Fruit fly (Drosophila melanogaster) whole organism, embryonic: Measurements from ENCODE around the gene Svil.

Source experiments
- Blimp-1 ChIP-seq: fragments of 200-800 bp; sonication (Bioruptor generic); optimal IDR thresholded peaks from 3 replicates; lab custom pipeline; 2018; ENCODE audit warnings: missing biosample characterization, missing genetic modification characterization, mild to moderate bottlenecking, moderate library complexity, missing genetic modification reagents
- CG11247 ChIP-seq: fragments of 200-800 bp; sonication (Bioruptor generic); IDR thresholded peaks from 2 replicates; pipeline ENCODE4 v1.3.6; 2022; ENCODE audit warnings: missing biosample characterization, missing genetic modification characterization
- CG11456 ChIP-seq: fragments of 200-800 bp; sonication (Bioruptor generic); IDR thresholded peaks from 3 replicates; pipeline ENCODE4 v1.3.6; 2022; ENCODE audit warnings: missing biosample characterization, missing genetic modification characterization
- CG11504 ChIP-seq: fragments of 200-800 bp; sonication (Bioruptor generic); optimal IDR thresholded peaks from 3 replicates; lab custom pipeline; 2019; ENCODE audit warnings: missing biosample characterization, mild to moderate bottlenecking, missing genetic modification characterization, moderate library complexity
- CG12744 ChIP-seq: fragments of 200-800 bp; sonication (Bioruptor generic); optimal IDR thresholded peaks from 2 replicates; lab custom pipeline; 2016; ENCODE audit warnings: missing biosample characterization, missing genetic modification characterization
- CG12769 ChIP-seq: fragments of 200-800 bp; sonication (Bioruptor generic); optimal IDR thresholded peaks from 2 replicates; lab custom pipeline; 2019; ENCODE audit warnings: missing biosample characterization, mild to moderate bottlenecking, missing genetic modification characterization, moderate library complexity
- CG13123 ChIP-seq: fragments of 200-800 bp; sonication (Bioruptor generic); optimal IDR thresholded peaks from 2 replicates; lab custom pipeline; 2016; ENCODE audit warnings: missing biosample characterization, missing genetic modification characterization
- CG13424 ChIP-seq: fragments of 200-800 bp; sonication (Bioruptor generic); optimal IDR thresholded peaks from 2 replicates; lab custom pipeline; 2019; ENCODE audit warnings: missing biosample characterization, mild to moderate bottlenecking, missing genetic modification characterization, moderate library complexity
- CG15269 ChIP-seq: fragments of 200-800 bp; sonication (Bioruptor generic); optimal IDR thresholded peaks from 2 replicates; lab custom pipeline; 2018; ENCODE audit warnings: missing biosample characterization, mild to moderate bottlenecking, missing genetic modification characterization, moderate library complexity
- CG16779 ChIP-seq: fragments of 200-800 bp; sonication (Bioruptor generic); IDR thresholded peaks from 2 replicates; pipeline ENCODE4 v1.3.6; 2022; ENCODE audit warnings: missing biosample characterization, missing genetic modification characterization
- CG18262 ChIP-seq: fragments of 200-800 bp; optimal IDR thresholded peaks from 3 replicates; lab custom pipeline; 2019; ENCODE audit warnings: missing biosample characterization, mild to moderate bottlenecking, missing genetic modification characterization, moderate library complexity
- CG2889 ChIP-seq: fragments of 200-800 bp; sonication (Bioruptor generic); IDR thresholded peaks from 3 replicates; pipeline ENCODE4 v1.3.6; 2022; ENCODE audit warnings: missing biosample characterization, missing genetic modification characterization
- CG32532 ChIP-seq: fragments of 200-800 bp; sonication (Bioruptor generic); IDR thresholded peaks from 2 replicates; pipeline ENCODE4 v1.3.6; 2022; ENCODE audit warnings: missing biosample characterization, missing genetic modification characterization
- CG32767 ChIP-seq: fragments of 200-800 bp; sonication (Bioruptor generic); IDR thresholded peaks from 2 replicates; pipeline ENCODE4 v1.3.6; 2022; ENCODE audit warnings: missing biosample characterization, missing genetic modification characterization
- CG5180 ChIP-seq: fragments of 200-800 bp; sonication (Bioruptor generic); optimal IDR thresholded peaks from 3 replicates; lab custom pipeline; 2017; ENCODE audit warnings: missing biosample characterization, missing genetic modification characterization, mild to moderate bottlenecking, moderate library complexity, missing genetic modification reagents
- CG8089 ChIP-seq: fragments of 200-800 bp; sonication (Bioruptor generic); optimal IDR thresholded peaks from 3 replicates; lab custom pipeline; 2016; ENCODE audit warnings: missing biosample characterization, missing genetic modification characterization
- CG8290 ChIP-seq, 3 experiments: fragments of 200-800 bp; sonication (Bioruptor generic); optimal IDR thresholded peaks; 2 replicates each; lab custom pipeline; 2016 to 2019; ENCODE audit warnings: missing biosample characterization in 3 of 3, missing genetic modification characterization in 3 of 3, mild to moderate bottlenecking in 2 of 3, moderate library complexity in 1 of 3
- Camta ChIP-seq: fragments of 200-800 bp; sonication (Bioruptor generic); optimal IDR thresholded peaks from 2 replicates; lab custom pipeline; 2016; ENCODE audit warnings: missing biosample characterization, missing genetic modification characterization
- Dek ChIP-seq: fragments of 200-800 bp; sonication (Bioruptor generic); optimal IDR thresholded peaks from 3 replicates; lab custom pipeline; 2019; ENCODE audit warnings: missing biosample characterization, mild to moderate bottlenecking, missing genetic modification characterization, moderate library complexity
- Dp ChIP-seq: fragments of 200-800 bp; sonication (Bioruptor generic); optimal IDR thresholded peaks from 2 replicates; lab custom pipeline; 2018; ENCODE audit warnings: missing biosample characterization, mild to moderate bottlenecking, missing genetic modification characterization, moderate library complexity
- Gsc ChIP-seq: fragments of 200-800 bp; sonication (Bioruptor generic); IDR thresholded peaks from 2 replicates; pipeline ENCODE4 v1.3.6; 2022; ENCODE audit warnings: missing biosample characterization, missing genetic modification characterization
- HLH4C ChIP-seq: fragments of 200-800 bp; sonication (Bioruptor generic); IDR thresholded peaks from 3 replicates; pipeline ENCODE4 v1.3.6; 2022; ENCODE audit warnings: missing biosample characterization, missing genetic modification characterization; ENCODE audit not compliant: partially characterized antibody
- HmgD ChIP-seq: fragments of 200-800 bp; sonication (Bioruptor generic); optimal IDR thresholded peaks from 3 replicates; lab custom pipeline; 2016; ENCODE audit warnings: missing biosample characterization, missing genetic modification characterization
- Jarid2 ChIP-seq: fragments of 200-800 bp; sonication (Bioruptor generic); optimal IDR thresholded peaks from 3 replicates; lab custom pipeline; 2017; ENCODE audit warnings: mild to moderate bottlenecking, missing biosample characterization, missing genetic modification reagents, missing genetic modification characterization
- Med ChIP-seq: fragments of 200-800 bp; sonication (Bioruptor generic); peaks from one replicate; lab custom pipeline; 2016; ENCODE audit warnings: missing biosample characterization, missing genetic modification characterization, mild to moderate bottlenecking, inconsistent platforms, moderate library complexity
- NFAT ChIP-seq: fragments of 200-800 bp; sonication (Bioruptor generic); IDR thresholded peaks from 2 replicates; pipeline ENCODE4 v1.3.6; 2022; ENCODE audit warnings: missing biosample characterization, missing genetic modification characterization
- Pdp1 ChIP-seq, 2 experiments: fragments of 200-800 bp; sonication (Bioruptor generic); optimal IDR thresholded peaks; 3 replicates each; lab custom pipeline; 2016; ENCODE audit warnings: missing biosample characterization in 2 of 2, missing genetic modification characterization in 2 of 2, mild to moderate bottlenecking in 1 of 2, moderate library complexity in 1 of 2
- Sry-β ChIP-seq: fragments of 200-800 bp; sonication (Bioruptor generic); optimal IDR thresholded peaks from 2 replicates; lab custom pipeline; 2018; ENCODE audit warnings: missing biosample characterization, mild to moderate bottlenecking, missing genetic modification characterization, moderate library complexity
- amos ChIP-seq: fragments of 200-800 bp; sonication (Bioruptor generic); IDR thresholded peaks from 2 replicates; pipeline ENCODE4 v1.3.6; 2022; ENCODE audit warnings: missing biosample characterization, missing genetic modification characterization; ENCODE audit not compliant: partially characterized antibody
- ara ChIP-seq: fragments of 200-800 bp; sonication (Bioruptor generic); IDR thresholded peaks from 2 replicates; pipeline ENCODE4 v1.3.6; 2022; ENCODE audit warnings: missing biosample characterization, missing genetic modification characterization
- chm ChIP-seq: fragments of 200-800 bp; sonication (Bioruptor generic); IDR thresholded peaks from 2 replicates; pipeline ENCODE4 v1.3.6; 2022; ENCODE audit warnings: missing biosample characterization, missing genetic modification characterization
- ems ChIP-seq: fragments of 200-800 bp; sonication (Bioruptor generic); optimal IDR thresholded peaks from 3 replicates; lab custom pipeline; 2016; ENCODE audit warnings: missing biosample characterization, missing genetic modification characterization
- gcm ChIP-seq: fragments of 200-800 bp; sonication (Bioruptor generic); optimal IDR thresholded peaks from 2 replicates; lab custom pipeline; 2019; ENCODE audit warnings: missing biosample characterization, mild to moderate bottlenecking, missing genetic modification characterization, moderate library complexity
- hbn ChIP-seq: fragments of 200-800 bp; sonication (Bioruptor generic); IDR thresholded peaks from 2 replicates; pipeline ENCODE4 v1.3.6; 2022; ENCODE audit warnings: missing biosample characterization, missing genetic modification characterization; ENCODE audit not compliant: partially characterized antibody
- luna ChIP-seq: fragments of 200-800 bp; sonication (Bioruptor generic); optimal IDR thresholded peaks from 2 replicates; lab custom pipeline; 2016; ENCODE audit warnings: missing biosample characterization, missing genetic modification characterization
- nau ChIP-seq: fragments of 200-800 bp; sonication (Bioruptor generic); optimal IDR thresholded peaks from 3 replicates; lab custom pipeline; 2017; ENCODE audit warnings: missing biosample characterization, mild to moderate bottlenecking, missing genetic modification characterization, missing genetic modification reagents
- oc ChIP-seq: fragments of 200-800 bp; sonication (Bioruptor generic); optimal IDR thresholded peaks from 2 replicates; lab custom pipeline; 2018; ENCODE audit warnings: missing biosample characterization, mild to moderate bottlenecking, missing genetic modification characterization, moderate library complexity
- peb ChIP-seq: fragments of 200-800 bp; sonication (Bioruptor generic); IDR thresholded peaks from 2 replicates; pipeline ENCODE4 v1.3.6; 2022; ENCODE audit warnings: missing biosample characterization, missing genetic modification characterization
- phol ChIP-seq: fragments of 200-800 bp; sonication (Bioruptor generic); optimal IDR thresholded peaks from 3 replicates; lab custom pipeline; 2018; ENCODE audit warnings: missing biosample characterization, mild to moderate bottlenecking, missing genetic modification characterization, moderate library complexity
- pros ChIP-seq: fragments of 200-800 bp; sonication (Bioruptor generic); optimal IDR thresholded peaks from 3 replicates; lab custom pipeline; 2019; ENCODE audit warnings: missing biosample characterization, mild to moderate bottlenecking, missing genetic modification characterization, moderate library complexity
- pzg ChIP-seq: fragments of 200-800 bp; sonication (Bioruptor generic); optimal IDR thresholded peaks from 3 replicates; lab custom pipeline; 2018; ENCODE audit warnings: missing biosample characterization, mild to moderate bottlenecking, missing genetic modification characterization, moderate library complexity
- sens-2 ChIP-seq: fragments of 200-800 bp; sonication (Bioruptor generic); IDR thresholded peaks from 2 replicates; pipeline ENCODE4 v1.3.6; 2022; ENCODE audit warnings: missing biosample characterization, missing genetic modification characterization
- seq ChIP-seq: fragments of 200-800 bp; sonication (Bioruptor generic); IDR thresholded peaks from 2 replicates; pipeline ENCODE4 v1.3.6; 2022; ENCODE audit warnings: missing biosample characterization, missing genetic modification characterization
- yki ChIP-seq: fragments of >200 bp; optimal IDR thresholded peaks from 3 replicates; lab custom pipeline; 2018
- z ChIP-seq: fragments of 200-800 bp; sonication (Bioruptor generic); IDR thresholded peaks from 3 replicates; pipeline ENCODE4 v1.3.6; 2022; ENCODE audit warnings: missing biosample characterization, missing genetic modification characterization
- zfh1 ChIP-seq: fragments of 200-800 bp; sonication (Bioruptor generic); IDR thresholded peaks from 3 replicates; pipeline ENCODE4 v1.3.6; 2022; ENCODE audit warnings: missing biosample characterization, missing genetic modification characterization
- zfh2 ChIP-seq: fragments of 200-800 bp; sonication (Bioruptor generic); optimal IDR thresholded peaks from 2 replicates; lab custom pipeline; 2016; ENCODE audit warnings: missing biosample characterization, missing genetic modification characterization

The Svil gene

dm6 chr3L:2373421-2374043 lies 3.9 kb upstream of the Svil start, which contains the start of the genes mRpL23 and CG9004 (continued):
- TF ChIP-seq CG15269 (tag; lab: Kevin White, UChicago) (peak; percentile 99), luna (GFP tag; lab: Kevin White, UChicago) (peak; percentile 97), pros (GFP tag; lab: Kevin White, UChicago) (peak; percentile 67), hbn (GFP tag; lab: Robert Waterston, UW) (peak; percentile 43; the same call in 1 of the 2 replicates), yki (lab: Kevin White, UChicago) (no peak), Blimp-1 (GFP tag; lab: Kevin White, UChicago) (peak; percentile 98), HmgD (GFP tag; lab: Kevin White, UChicago) (peak; percentile 93), pzg (GFP tag; lab: Kevin White, UChicago) (peak; percentile 76), CG12744 (GFP tag; lab: Kevin White, UChicago) (peak; percentile 98), Camta (GFP tag; lab: Kevin White, UChicago) (peak; percentile 99), CG11247 (peak; percentile 100), seq (peak; percentile 99), sens-2 (GFP tag; lab: Robert Waterston, UW) (peak; percentile 99), zfh2 (GFP tag; lab: Kevin White, UChicago) (peak; percentile 99), CG8290 (GFP tag; optimal IDR thresholded peaks at IDR 0.05; lab: Kevin White, UChicago) (peak; percentile 98), CG8290 (tag; optimal IDR thresholded peaks at IDR 0.05; lab: Kevin White, UChicago) (peak; percentile 96 to 99), gcm (peak; percentile 98), CG18262 (tag; lab: Kevin White, UChicago) (peak; percentile 98), CG11456 (GFP tag; lab: Robert Waterston, UW) (peak; percentile 100), CG2889 (GFP tag; lab: Robert Waterston, UW) (peak; percentile 100)

- TF ChIP-seq oc (tag; lab: Kevin White, UChicago), result no peak
- TF ChIP-seq Sry-β (GFP tag; lab: Kevin White, UChicago), result no peak
- 0 out of 3 replicates have a peak, but pooled peaks have one; percentile 28 for TF ChIP-seq HLH4C
- peak; percentile 47 for TF ChIP-seq CG5180 (GFP tag; lab: Kevin White, UChicago)
- 0 out of 2 replicates have a peak, but pooled peaks have one; percentile 10 for TF ChIP-seq CG32532
- TF ChIP-seq NFAT (GFP tag; lab: Robert Waterston, UW), result peak; percentile 35; the same call in 1 of the 2 replicates
- TF ChIP-seq CG12769, result peak; percentile 51
- no peak for TF ChIP-seq peb (GFP tag; lab: Robert Waterston, UW)
- TF ChIP-seq z (GFP tag; lab: Robert Waterston, UW), result peak; percentile 92
- 0 out of 2 replicates have a peak, but pooled peaks have one; percentile 22 for TF ChIP-seq CG16779 (GFP tag; lab: Robert Waterston, UW)
- 0 out of 2 replicates have a peak, but pooled peaks have one; percentile 5 for TF ChIP-seq amos (GFP tag; lab: Robert Waterston, UW)
- TF ChIP-seq Jarid2 (GFP tag; lab: Kevin White, UChicago), result peak; percentile 17
Observed at dm6 chr3L:2378549-2378948, 1.1 kb downstream of the Svil start.

- peak; percentile 86 for TF ChIP-seq CG11504 (tag; lab: Kevin White, UChicago)
- TF ChIP-seq CG13424 (tag; lab: Kevin White, UChicago), result no peak
- TF ChIP-seq Gsc (GFP tag; lab: Robert Waterston, UW), result no peak
- TF ChIP-seq zfh1, result no peak
- peak in 1 of 2 experiments; percentile 75 for TF ChIP-seq Pdp1 (GFP tag; optimal IDR thresholded peaks at IDR 0.05; lab: Kevin White, UChicago)
- peak; percentile 5 for TF ChIP-seq phol (tag; lab: Kevin White, UChicago)
- TF ChIP-seq nau (GFP tag; lab: Kevin White, UChicago), result peak; percentile 6
- TF ChIP-seq Dek, result no peak
- peak; percentile 49; the same call in 1 of the 2 replicates for TF ChIP-seq CG32767 (GFP tag; lab: Robert Waterston, UW)
- 0 out of 2 replicates have a peak, but pooled peaks have one; percentile 17 for TF ChIP-seq chm (GFP tag; lab: Robert Waterston, UW)
- no peak for TF ChIP-seq ara (GFP tag; lab: Robert Waterston, UW)
- no peak for TF ChIP-seq Dp (GFP tag; lab: Kevin White, UChicago)
- TF ChIP-seq CG8089 (GFP tag; lab: Kevin White, UChicago), result no peak
- peak; percentile 62 for TF ChIP-seq Med (GFP tag; lab: Kevin White, UChicago)
- no peak for TF ChIP-seq CG13123
- no peak for TF ChIP-seq ems (GFP tag; lab: Kevin White, UChicago)
Observed at dm6 chr3L:2379472-2379871, 2.0 kb downstream of the Svil start.
